Fruit fly (Drosophila melanogaster) whole organism, adult: ENCODE measurements around the gene CG11560.

Experiments used
- CG11617 ChIP-seq: fragments of 200-800 bp; sonication (Bioruptor generic); optimal IDR thresholded peaks from 2 replicates; lab custom pipeline; 2017; ENCODE audit warnings: mild to moderate bottlenecking, missing biosample characterization, missing genetic modification reagents, missing genetic modification characterization
- CG12768 ChIP-seq: fragments of 200-800 bp; sonication (Bioruptor generic); optimal IDR thresholded peaks from 2 replicates; lab custom pipeline; 2017; ENCODE audit warnings: missing biosample characterization, missing genetic modification characterization, mild to moderate bottlenecking, moderate library complexity, missing genetic modification reagents
- CG14711 ChIP-seq: fragments of 200-800 bp; sonication (Bioruptor generic); optimal IDR thresholded peaks from 2 replicates; lab custom pipeline; 2018; ENCODE audit warnings: missing biosample characterization, mild to moderate bottlenecking, missing genetic modification characterization, moderate library complexity
- CG1620 ChIP-seq: fragments of 200-800 bp; sonication (Bioruptor generic); optimal IDR thresholded peaks from 2 replicates; lab custom pipeline; 2016; ENCODE audit warnings: missing biosample characterization, missing genetic modification characterization
- CG33017 ChIP-seq: fragments of 200-800 bp; sonication (Bioruptor generic); optimal IDR thresholded peaks from 2 replicates; lab custom pipeline; 2018; ENCODE audit warnings: missing biosample characterization, mild to moderate bottlenecking, missing genetic modification characterization, moderate library complexity
- CG5204 ChIP-seq: fragments of 200-800 bp; sonication (Bioruptor generic); optimal IDR thresholded peaks from 2 replicates; lab custom pipeline; 2016; ENCODE audit warnings: missing biosample characterization, missing genetic modification characterization
- CG7101 ChIP-seq: fragments of 200-800 bp; sonication (Bioruptor generic); optimal IDR thresholded peaks from 2 replicates; lab custom pipeline; 2018; ENCODE audit warnings: missing biosample characterization, mild to moderate bottlenecking, missing genetic modification characterization, moderate library complexity
- Clk ChIP-seq: fragments of 200-800 bp; sonication (Bioruptor generic); optimal IDR thresholded peaks from 2 replicates; lab custom pipeline; 2017; ENCODE audit warnings: missing biosample characterization, missing genetic modification characterization
- Crg-1 ChIP-seq: fragments of 200-800 bp; sonication (Bioruptor generic); optimal IDR thresholded peaks from 2 replicates; lab custom pipeline; 2016; ENCODE audit warnings: missing biosample characterization, missing genetic modification characterization
- Hr96 ChIP-seq: fragments of 200-800 bp; sonication (Bioruptor generic); optimal IDR thresholded peaks from 2 replicates; lab custom pipeline; 2016; ENCODE audit warnings: missing biosample characterization, missing genetic modification characterization
- Mnt ChIP-seq: fragments of 200-800 bp; sonication (Bioruptor generic); optimal IDR thresholded peaks from 2 replicates; lab custom pipeline; 2016; ENCODE audit warnings: missing biosample characterization, mild to moderate bottlenecking, missing genetic modification characterization
- bab1 ChIP-seq: fragments of 200-800 bp; sonication (Bioruptor generic); optimal IDR thresholded peaks from 3 replicates; lab custom pipeline; 2019; ENCODE audit warnings: missing biosample characterization, mild to moderate bottlenecking, missing genetic modification characterization, moderate library complexity
- cnc ChIP-seq, 2 experiments: fragments of >200 bp; optimal IDR thresholded peaks; 2 replicates each; lab custom pipeline; 2017
- kay ChIP-seq: fragments of 200-800 bp; sonication (Bioruptor generic); peaks from one replicate; lab custom pipeline; 2016; ENCODE audit warnings: missing biosample characterization, missing genetic modification characterization, borderline replicate concordance
- ovo ChIP-seq: fragments of 200-800 bp; sonication (Bioruptor generic); optimal IDR thresholded peaks from 2 replicates; lab custom pipeline; 2016; ENCODE audit warnings: missing biosample characterization, missing genetic modification characterization
- pad ChIP-seq: fragments of 200-800 bp; sonication (Bioruptor generic); optimal IDR thresholded peaks from 3 replicates; lab custom pipeline; 2017; ENCODE audit warnings: missing biosample characterization, missing genetic modification characterization, mild to moderate bottlenecking, moderate library complexity, missing genetic modification reagents
- toe ChIP-seq: fragments of 200-800 bp; sonication (Bioruptor generic); optimal IDR thresholded peaks from 2 replicates; lab custom pipeline; 2016; ENCODE audit warnings: missing biosample characterization, missing genetic modification characterization

Gene CG11560

dm6 chr3L:12163693-12164092 lies 43.9 kb downstream of the CG11560 start, which contains the start of gene CG9760:
Gene CG9760, minus strand, starts transcription at chr3L:12163735.
- TF ChIP-seq Clk (GFP tag; lab: Kevin White, UChicago), result no peak
- TF ChIP-seq CG14711 (tag; lab: Kevin White, UChicago), result no peak
- TF ChIP-seq CG5204, result no peak
- TF ChIP-seq CG12768 (GFP tag; lab: Kevin White, UChicago), result no peak
- TF ChIP-seq kay (GFP tag; lab: Kevin White, UChicago), result no peak
- TF ChIP-seq CG1620, result no peak
- TF ChIP-seq Mnt (GFP tag; lab: Kevin White, UChicago), result no peak
- no peak for TF ChIP-seq toe (GFP tag; lab: Kevin White, UChicago)
- no peak for TF ChIP-seq bab1
- no peak for TF ChIP-seq pad (GFP tag; lab: Kevin White, UChicago)
- no peak for TF ChIP-seq Hr96 (GFP tag; lab: Kevin White, UChicago)
- TF ChIP-seq CG33017 (tag; lab: Kevin White, UChicago), result no peak
- no peak for TF ChIP-seq Crg-1 (GFP tag; lab: Kevin White, UChicago)
- TF ChIP-seq CG11617, result no peak
- TF ChIP-seq cnc (optimal IDR thresholded peaks at IDR 0.05; lab: Kevin White, UChicago), result no peak
- no peak for TF ChIP-seq ovo
- TF ChIP-seq CG7101, result no peak
